Fruit fly (Drosophila melanogaster) whole organism, embryonic: Measurements from ENCODE around the gene CG43638.

Experiments used
- C15 ChIP-seq: fragments of 200-800 bp; sonication (Bioruptor generic); IDR thresholded peaks from 3 replicates; pipeline ENCODE4 v1.3.6; 2022; ENCODE audit warnings: missing biosample characterization, missing genetic modification characterization
- CG10979 ChIP-seq: fragments of 200-800 bp; sonication (Bioruptor generic); optimal IDR thresholded peaks from 2 replicates; lab custom pipeline; 2018; ENCODE audit warnings: missing biosample characterization, mild to moderate bottlenecking, missing genetic modification characterization, moderate library complexity
- CG12071 ChIP-seq: fragments of 200-800 bp; sonication (Bioruptor generic); optimal IDR thresholded peaks from 3 replicates; lab custom pipeline; 2018; ENCODE audit warnings: missing biosample characterization, mild to moderate bottlenecking, missing genetic modification characterization
- CG12769 ChIP-seq: fragments of 200-800 bp; sonication (Bioruptor generic); optimal IDR thresholded peaks from 2 replicates; lab custom pipeline; 2019; ENCODE audit warnings: missing biosample characterization, mild to moderate bottlenecking, missing genetic modification characterization, moderate library complexity
- CG14441 ChIP-seq: fragments of 200-800 bp; sonication (Bioruptor generic); IDR thresholded peaks from 2 replicates; pipeline ENCODE4 v1.3.6; 2022; ENCODE audit warnings: missing biosample characterization, missing genetic modification characterization
- CG15696 ChIP-seq: fragments of 200-800 bp; sonication (Bioruptor generic); optimal IDR thresholded peaks from 2 replicates; lab custom pipeline; 2019; ENCODE audit warnings: missing biosample characterization, mild to moderate bottlenecking, missing genetic modification characterization, moderate library complexity
- CG16863 ChIP-seq: fragments of 200-800 bp; sonication (Bioruptor generic); optimal IDR thresholded peaks from 3 replicates; lab custom pipeline; 2016; ENCODE audit warnings: missing biosample characterization, missing genetic modification characterization
- CG30020 ChIP-seq: fragments of 200-800 bp; optimal IDR thresholded peaks from 2 replicates; lab custom pipeline; 2019; ENCODE audit warnings: missing biosample characterization, mild to moderate bottlenecking, missing genetic modification characterization, moderate library complexity
- CG31441 ChIP-seq: fragments of 200-800 bp; sonication (Bioruptor generic); IDR thresholded peaks from 2 replicates; pipeline ENCODE4 v1.3.6; 2022; ENCODE audit warnings: missing biosample characterization, missing genetic modification characterization
- CG33557 ChIP-seq: fragments of 200-800 bp; sonication (Bioruptor generic); optimal IDR thresholded peaks from 2 replicates; lab custom pipeline; 2019; ENCODE audit warnings: missing biosample characterization, mild to moderate bottlenecking, missing genetic modification characterization, moderate library complexity
- CG3995 ChIP-seq: fragments of 200-800 bp; sonication (Bioruptor generic); optimal IDR thresholded peaks from 3 replicates; lab custom pipeline; 2016; ENCODE audit warnings: missing biosample characterization, missing genetic modification characterization
- CG8290 ChIP-seq, 3 experiments: fragments of 200-800 bp; sonication (Bioruptor generic); optimal IDR thresholded peaks; 2 replicates each; lab custom pipeline; 2016 to 2019; ENCODE audit warnings: missing biosample characterization in 3 of 3, missing genetic modification characterization in 3 of 3, mild to moderate bottlenecking in 2 of 3, moderate library complexity in 1 of 3
- D ChIP-seq, 2 experiments: fragments of 200-800 bp in 1 of 2; fragments of >200 bp in 1 of 2; sonication (Bioruptor generic) in 1 of 2; optimal IDR thresholded peaks; 2 replicates in 1 of 2; 3 replicates in 1 of 2; lab custom pipeline; 2017; ENCODE audit warnings: mild to moderate bottlenecking in 1 of 2, missing biosample characterization in 1 of 2, missing genetic modification characterization in 1 of 2, missing genetic modification reagents in 1 of 2
- H2.0 ChIP-seq: fragments of 200-800 bp; sonication (Bioruptor generic); IDR thresholded peaks from 2 replicates; pipeline ENCODE4 v1.3.6; 2022; ENCODE audit warnings: missing biosample characterization, missing genetic modification characterization
- HLH54F ChIP-seq: fragments of 200-800 bp; sonication (Bioruptor generic); optimal IDR thresholded peaks from 3 replicates; lab custom pipeline; 2016; ENCODE audit warnings: missing biosample characterization, missing genetic modification characterization
- Lim3 ChIP-seq: fragments of 200-800 bp; sonication (Bioruptor generic); IDR thresholded peaks from 2 replicates; pipeline ENCODE4 v1.3.6; 2022; ENCODE audit warnings: missing biosample characterization, missing genetic modification characterization
- Med ChIP-seq: fragments of 200-800 bp; sonication (Bioruptor generic); peaks from one replicate; lab custom pipeline; 2016; ENCODE audit warnings: missing biosample characterization, missing genetic modification characterization, mild to moderate bottlenecking, inconsistent platforms, moderate library complexity
- NK7.1 ChIP-seq: fragments of 200-800 bp; sonication (Bioruptor generic); optimal IDR thresholded peaks from 3 replicates; lab custom pipeline; 2016; ENCODE audit warnings: missing biosample characterization, missing genetic modification characterization
- Sox102F ChIP-seq: fragments of 200-800 bp; sonication (Bioruptor generic); optimal IDR thresholded peaks from 2 replicates; lab custom pipeline; 2018; ENCODE audit warnings: missing biosample characterization, mild to moderate bottlenecking, missing genetic modification characterization, moderate library complexity
- Tbp ChIP-seq: fragments of >200 bp; optimal IDR thresholded peaks from 2 replicates; lab custom pipeline; 2018; ENCODE audit warnings: missing biosample characterization, missing genetic modification characterization
- Usf ChIP-seq: fragments of 200-800 bp; sonication (Bioruptor generic); optimal IDR thresholded peaks from 2 replicates; lab custom pipeline; 2017; ENCODE audit warnings: missing genotype, missing biosample characterization, missing genetic modification characterization
- Xrp1 ChIP-seq: fragments of 200-800 bp; sonication (Bioruptor generic); IDR thresholded peaks from 2 replicates; pipeline ENCODE4 v1.3.6; 2022; ENCODE audit warnings: missing biosample characterization, missing genetic modification characterization
- ara ChIP-seq: fragments of 200-800 bp; sonication (Bioruptor generic); IDR thresholded peaks from 2 replicates; pipeline ENCODE4 v1.3.6; 2022; ENCODE audit warnings: missing biosample characterization, missing genetic modification characterization
- bbx ChIP-seq: fragments of 200-800 bp; sonication (Bioruptor generic); IDR thresholded peaks from 2 replicates; pipeline ENCODE4 v1.3.6; 2022; ENCODE audit warnings: missing biosample characterization, missing genetic modification characterization; ENCODE audit not compliant: partially characterized antibody
- bsh ChIP-seq, 2 experiments: fragments of 200-800 bp; sonication (Bioruptor generic); optimal IDR thresholded peaks; 2 replicates each; lab custom pipeline; 2017 to 2018; ENCODE audit warnings: mild to moderate bottlenecking in 2 of 2, missing biosample characterization in 2 of 2, missing genetic modification characterization in 2 of 2, moderate library complexity in 1 of 2
- ems ChIP-seq: fragments of 200-800 bp; sonication (Bioruptor generic); optimal IDR thresholded peaks from 3 replicates; lab custom pipeline; 2016; ENCODE audit warnings: missing biosample characterization, missing genetic modification characterization
- exex ChIP-seq: fragments of 200-800 bp; sonication (Bioruptor generic); optimal IDR thresholded peaks from 4 replicates; lab custom pipeline; 2018; ENCODE audit warnings: missing biosample characterization, mild to moderate bottlenecking, missing genetic modification characterization, moderate library complexity
- fd64A ChIP-seq: fragments of 200-800 bp; sonication (Bioruptor generic); optimal IDR thresholded peaks from 3 replicates; lab custom pipeline; 2018; ENCODE audit warnings: missing biosample characterization, mild to moderate bottlenecking, missing genetic modification characterization
- grau ChIP-seq: fragments of 200-800 bp; optimal IDR thresholded peaks from 3 replicates; lab custom pipeline; 2019; ENCODE audit warnings: missing biosample characterization, mild to moderate bottlenecking, missing genetic modification characterization, moderate library complexity
- ind ChIP-seq: fragments of 200-800 bp; sonication (Bioruptor generic); optimal IDR thresholded peaks from 3 replicates; lab custom pipeline; 2016; ENCODE audit warnings: missing biosample characterization, missing genetic modification characterization
- ken ChIP-seq: fragments of 200-800 bp; sonication (Bioruptor generic); IDR thresholded peaks from 3 replicates; pipeline ENCODE4 v1.3.6; 2022; ENCODE audit warnings: missing biosample characterization, missing genetic modification characterization
- knrl ChIP-seq: fragments of 200-800 bp; sonication (Bioruptor generic); IDR thresholded peaks from 3 replicates; pipeline ENCODE4 v1.3.6; 2022; ENCODE audit warnings: missing biosample characterization, missing genetic modification characterization; ENCODE audit not compliant: partially characterized antibody
- phol ChIP-seq: fragments of 200-800 bp; sonication (Bioruptor generic); optimal IDR thresholded peaks from 3 replicates; lab custom pipeline; 2018; ENCODE audit warnings: missing biosample characterization, mild to moderate bottlenecking, missing genetic modification characterization, moderate library complexity
- pum ChIP-seq: fragments of 200-800 bp; sonication (Bioruptor generic); optimal IDR thresholded peaks from 2 replicates; lab custom pipeline; 2016; ENCODE audit warnings: missing biosample characterization, missing genetic modification characterization
- sens ChIP-seq: fragments of 200-800 bp; sonication (Bioruptor generic); peaks from one replicate; lab custom pipeline; 2016; ENCODE audit warnings: missing biosample characterization, missing genetic modification characterization
- slbo ChIP-seq: fragments of 200-800 bp; sonication (Bioruptor generic); IDR thresholded peaks from 2 replicates; pipeline ENCODE4 v1.3.6; 2022; ENCODE audit warnings: missing biosample characterization, missing genetic modification characterization
- ssp ChIP-seq: fragments of 200-800 bp; sonication (Bioruptor generic); IDR thresholded peaks from 2 replicates; pipeline ENCODE4 v1.3.6; 2022; ENCODE audit warnings: missing biosample characterization, missing genetic modification characterization

The CG43638 gene

dm6 chr3L:12073076-12073475 lies 28.7 kb downstream of the CG43638 start (continued):
- TF ChIP-seq slbo (GFP tag; lab: Robert Waterston, UW) = 0 out of 2 replicates have a peak, but pooled peaks have one; percentile 9
- no peak for TF ChIP-seq CG33557 (GFP tag; lab: Kevin White, UChicago)
- 0 out of 2 replicates have a peak, but pooled peaks have one; percentile 32 for TF ChIP-seq ara
- 0 out of 3 replicates have a peak, but pooled peaks have one; percentile 32 for TF ChIP-seq C15 (GFP tag; lab: Robert Waterston, UW)
- TF ChIP-seq Xrp1 (GFP tag; lab: Robert Waterston, UW) = peak; percentile 52; the same call in 1 of the 2 replicates
- TF ChIP-seq ems (GFP tag; lab: Kevin White, UChicago) = no peak
- TF ChIP-seq Lim3 (GFP tag; lab: Robert Waterston, UW) = no peak
- TF ChIP-seq bbx = no peak
- TF ChIP-seq CG12769 = no peak
- TF ChIP-seq phol (tag; lab: Kevin White, UChicago) = peak; percentile 30
- peak; percentile 14 to 26 for TF ChIP-seq bsh (GFP tag; optimal IDR thresholded peaks at IDR 0.05; lab: Kevin White, UChicago)
- TF ChIP-seq CG10979 = peak; percentile 1
- 0 out of 2 replicates have a peak, but pooled peaks have one; percentile 15 for TF ChIP-seq CG31441 (GFP tag; lab: Robert Waterston, UW)
- TF ChIP-seq grau (tag; lab: Kevin White, UChicago) = peak; percentile 2
- peak; percentile 81 for TF ChIP-seq sens (GFP tag; lab: Kevin White, UChicago)
- no peak for TF ChIP-seq Tbp (GFP tag; lab: Kevin White, UChicago)
- TF ChIP-seq H2.0 (GFP tag; lab: Robert Waterston, UW) = 0 out of 2 replicates have a peak, but pooled peaks have one; percentile 9
- TF ChIP-seq Med (GFP tag; lab: Kevin White, UChicago) = peak; percentile 74
- peak; percentile 33 for TF ChIP-seq Sox102F (GFP tag; lab: Kevin White, UChicago)
- TF ChIP-seq CG16863 (GFP tag; lab: Kevin White, UChicago) = no peak
- TF ChIP-seq Usf (GFP tag; lab: Kevin White, UChicago) = no peak
- no peak for TF ChIP-seq CG8290 (GFP tag; optimal IDR thresholded peaks at IDR 0.05; lab: Kevin White, UChicago)
- TF ChIP-seq CG8290 (tag; optimal IDR thresholded peaks at IDR 0.05; lab: Kevin White, UChicago) = no peak
- peak; percentile 28; the same call in 1 of the 2 replicates for TF ChIP-seq ssp (GFP tag; lab: Robert Waterston, UW)
- TF ChIP-seq CG14441 (GFP tag; lab: Robert Waterston, UW) = 0 out of 2 replicates have a peak, but pooled peaks have one; percentile 27

DNA sequence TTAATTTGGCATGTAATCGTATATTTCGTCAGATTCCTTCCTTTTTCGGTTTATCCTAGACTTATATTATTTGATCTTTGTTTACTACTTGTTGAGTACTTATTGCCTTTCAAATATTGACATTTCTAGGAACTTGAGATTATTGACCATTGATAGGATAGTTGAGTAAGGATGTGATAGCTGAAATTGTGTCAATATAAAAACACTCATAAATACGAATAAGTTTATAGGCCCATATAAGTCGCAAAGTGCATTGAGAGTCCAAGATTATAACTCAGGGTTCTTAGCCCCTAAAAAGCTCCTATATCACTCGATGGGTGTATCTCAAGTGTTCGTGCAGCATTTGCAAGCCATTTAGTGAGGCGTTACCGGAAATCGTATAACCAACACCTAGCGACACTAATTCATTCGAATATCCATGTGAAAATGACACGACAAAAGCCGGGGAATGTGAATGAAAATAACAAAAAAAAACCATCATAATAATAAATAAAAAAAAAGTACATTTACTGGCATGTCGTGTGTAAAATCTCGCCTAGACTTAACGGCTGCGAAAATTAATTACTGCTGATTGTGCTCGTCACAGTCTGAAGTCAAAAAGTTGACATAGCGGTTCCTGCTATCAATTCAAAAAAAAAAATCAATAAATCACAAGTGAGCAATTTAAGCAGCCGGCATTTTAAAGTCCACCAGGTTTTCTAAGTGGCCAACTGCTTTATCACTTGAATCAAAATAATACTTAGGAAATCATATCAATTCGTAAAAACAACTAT lies 29.7 kb downstream of the CG43638 start:
- TF ChIP-seq pum = no peak
- TF ChIP-seq CG3995 = no peak
- no peak for TF ChIP-seq ind (GFP tag; lab: Kevin White, UChicago)
- TF ChIP-seq CG12071 (GFP tag; lab: Kevin White, UChicago) = no peak
- TF ChIP-seq ken (GFP tag; lab: Robert Waterston, UW) = no peak
- peak; percentile 71 for TF ChIP-seq exex (tag; lab: Kevin White, UChicago)
- TF ChIP-seq sens (GFP tag; lab: Kevin White, UChicago) = peak; percentile 55
- peak; percentile 18 for TF ChIP-seq CG15696 (tag; lab: Kevin White, UChicago)
- no peak for TF ChIP-seq knrl
- no peak for TF ChIP-seq fd64A (GFP tag; lab: Kevin White, UChicago)
- TF ChIP-seq NK7.1 (GFP tag; lab: Kevin White, UChicago) = no peak
- no peak for TF ChIP-seq HLH54F (GFP tag; lab: Kevin White, UChicago)
- no peak for TF ChIP-seq CG30020 (tag; lab: Kevin White, UChicago)
- TF ChIP-seq D (optimal IDR thresholded peaks at IDR 0.05; lab: Kevin White, UChicago) = no peak
- no peak for TF ChIP-seq D (GFP tag; optimal IDR thresholded peaks at IDR 0.05; lab: Kevin White, UChicago)
